Worm (Caenorhabditis elegans): ENCODE results near the gene snrp-40.1.

DNA sequence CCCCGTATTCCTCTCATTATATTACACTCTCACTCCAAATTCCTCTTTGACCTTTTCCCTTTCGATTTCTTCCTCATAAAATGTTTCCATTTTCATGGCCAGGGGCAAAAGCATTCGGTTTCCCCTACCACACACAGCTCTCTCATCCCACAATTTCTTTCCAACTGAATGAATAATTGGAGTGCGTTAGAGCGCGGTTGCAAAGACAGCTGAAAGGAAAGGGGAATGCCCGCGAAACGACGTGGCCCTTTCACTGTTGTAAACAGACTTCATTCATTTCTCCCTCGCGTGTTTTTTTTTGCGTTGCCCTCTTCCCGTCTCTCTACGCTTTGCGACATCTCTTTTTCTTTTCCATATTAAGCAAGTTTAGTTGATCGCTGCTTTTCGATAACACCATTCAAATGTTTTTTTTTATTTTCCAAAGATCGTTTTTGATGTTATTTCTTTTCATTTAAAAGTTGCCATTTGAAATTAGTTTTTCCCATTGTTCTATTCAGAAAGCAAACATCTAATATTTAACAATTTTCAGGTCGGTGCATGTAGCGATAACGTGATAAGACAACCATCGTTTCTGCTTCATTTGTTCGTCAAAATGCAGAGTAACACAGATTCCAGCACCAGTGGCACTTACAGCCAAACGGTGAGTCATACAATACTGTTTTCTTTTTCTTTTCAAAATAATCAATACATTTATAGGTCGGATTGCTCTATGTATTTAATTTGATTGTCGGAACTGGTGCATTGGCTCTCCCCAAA lies 37.1 kb downstream of the snrp-40.1 start, which contains the start of gene C03A3.2:
- TF ChIP-seq nhr-28 (tag; optimal IDR thresholded peaks at IDR 0.05) (peak; percentile 21), ceh-82 (tag; optimal IDR thresholded peaks at IDR 0.05) (no peak), nhr-11 (tag; optimal IDR thresholded peaks at IDR 0.05) (peak; percentile 55), vab-7 (GFP tag; IDR thresholded peaks at IDR 0.05) (0 out of 2 replicates have a peak, but pooled peaks have one; percentile 26), ztf-11 (tag; optimal IDR thresholded peaks at IDR 0.05) (no peak), ctbp-1 (GFP tag; IDR thresholded peaks at IDR 0.05) (no peak)

All from whole organism, L4 larva.